Fruit fly (Drosophila melanogaster): ENCODE data around the gene Usp47.

Usp47 gene

dm6 chr3L:5770817-5771425, 18.1 kb downstream of the Usp47 start (continued):
- TF ChIP-seq Trl (optimal IDR thresholded peaks at IDR 0.05) (no peak), Trl (GFP tag; optimal IDR thresholded peaks at IDR 0.05) (peak; percentile 92), Sry-β (GFP tag; optimal IDR thresholded peaks at IDR 0.05) (peak; percentile 81), Hr3 (GFP tag; optimal IDR thresholded peaks at IDR 0.05) (peak; percentile 85), CG15073 (GFP tag; optimal IDR thresholded peaks at IDR 0.05) (peak; percentile 35), CG7786 (GFP tag; optimal IDR thresholded peaks at IDR 0.05) (peak; percentile 92), Gug (GFP tag; IDR thresholded peaks at IDR 0.05) (peak; percentile 62; the same call in 3 of the 4 replicates), Rfx (GFP tag; IDR thresholded peaks at IDR 0.05) (peak; percentile 69), Mrtf (GFP tag; IDR thresholded peaks at IDR 0.05) (peak; percentile 43; the same call in 1 of the 3 replicates), Chrac-16 (GFP tag; optimal IDR thresholded peaks at IDR 0.05) (peak; percentile 82), psq (GFP tag; optimal IDR thresholded peaks at IDR 0.05) (no peak), btn (GFP tag; optimal IDR thresholded peaks at IDR 0.05) (peak; percentile 49), aop (GFP tag; IDR thresholded peaks at IDR 0.05) (no peak), CG15479 (GFP tag; optimal IDR thresholded peaks at IDR 0.05) (no peak), MBD-R2 (GFP tag; IDR thresholded peaks at IDR 0.05) (peak; percentile 44; the same call in 1 of the 2 replicates), CG12769 (tag; optimal IDR thresholded peaks at IDR 0.05) (peak; percentile 93), Lpt (GFP tag; optimal IDR thresholded peaks at IDR 0.05) (no peak), ham (GFP tag; IDR thresholded peaks at IDR 0.05) (no peak), CG13287 (GFP tag; IDR thresholded peaks at IDR 0.05; ENCODE audit: partially characterized antibody) (peak; percentile 17; the same call in 1 of the 2 replicates), ash1 (GFP tag; optimal IDR thresholded peaks at IDR 0.05) (peak; percentile 70), Max (GFP tag; optimal IDR thresholded peaks at IDR 0.05) (peak; percentile 80), cwo (GFP tag; optimal IDR thresholded peaks at IDR 0.05) (peak; percentile 76), mld (GFP tag; IDR thresholded peaks at IDR 0.05; ENCODE audit: partially characterized antibody) (no peak), NK7.1 (GFP tag; optimal IDR thresholded peaks at IDR 0.05) (peak; percentile 65), HmgZ (tag; optimal IDR thresholded peaks at IDR 0.05) (peak; percentile 92), NC2β (GFP tag; optimal IDR thresholded peaks at IDR 0.05) (peak; percentile 80), CG14860 (GFP tag; IDR thresholded peaks at IDR 0.05; ENCODE audit: partially characterized antibody) (no peak), zen (tag; optimal IDR thresholded peaks at IDR 0.05) (peak; percentile 68), CG7987 (GFP tag; optimal IDR thresholded peaks at IDR 0.05) (peak; percentile 73), lmd (GFP tag; IDR thresholded peaks at IDR 0.05) (peak; percentile 69), nerfin-2 (GFP tag; IDR thresholded peaks at IDR 0.05; ENCODE audit: partially characterized antibody) (peak; percentile 46; the same call in 1 of the 2 replicates), CG31441 (GFP tag; IDR thresholded peaks at IDR 0.05) (no peak; the same call in none of the 2 replicates), tio (GFP tag; optimal IDR thresholded peaks at IDR 0.05) (no peak), CG11696 (GFP tag; IDR thresholded peaks at IDR 0.05) (no peak), insv (GFP tag; optimal IDR thresholded peaks at IDR 0.05) (peak in 1 of 2 experiments; percentile 75), grn (GFP tag; optimal IDR thresholded peaks at IDR 0.05) (peak; percentile 95), CG12071 (GFP tag; optimal IDR thresholded peaks at IDR 0.05) (no peak), CG17568 (GFP tag; optimal IDR thresholded peaks at IDR 0.05) (no peak), Abd-B (GFP tag; optimal IDR thresholded peaks at IDR 0.05) (peak; percentile 35), CG5180 (GFP tag; optimal IDR thresholded peaks at IDR 0.05) (no peak), unpg (GFP tag; optimal IDR thresholded peaks at IDR 0.05) (peak; percentile 87), hkb (optimal IDR thresholded peaks at IDR 0.05) (no peak), hkb (GFP tag; IDR thresholded peaks at IDR 0.05) (peak; percentile 75), YL-1 (GFP tag; optimal IDR thresholded peaks at IDR 0.05) (peak; percentile 90), Med (GFP tag) (peak; percentile 97), CrebB (tag; optimal IDR thresholded peaks at IDR 0.05) (peak; percentile 85), Ada2b (GFP tag; IDR thresholded peaks at IDR 0.05) (peak; percentile 73), CG15601 (tag; optimal IDR thresholded peaks at IDR 0.05) (peak; percentile 86), eve (GFP tag; optimal IDR thresholded peaks at IDR 0.05) (no peak), sens (GFP tag) (peak; percentile 98)

All from whole organism, embryonic.